Worm (Caenorhabditis elegans): Measurements from ENCODE around the gene Y9C9A.16.

Gene Y9C9A.16

DNA sequence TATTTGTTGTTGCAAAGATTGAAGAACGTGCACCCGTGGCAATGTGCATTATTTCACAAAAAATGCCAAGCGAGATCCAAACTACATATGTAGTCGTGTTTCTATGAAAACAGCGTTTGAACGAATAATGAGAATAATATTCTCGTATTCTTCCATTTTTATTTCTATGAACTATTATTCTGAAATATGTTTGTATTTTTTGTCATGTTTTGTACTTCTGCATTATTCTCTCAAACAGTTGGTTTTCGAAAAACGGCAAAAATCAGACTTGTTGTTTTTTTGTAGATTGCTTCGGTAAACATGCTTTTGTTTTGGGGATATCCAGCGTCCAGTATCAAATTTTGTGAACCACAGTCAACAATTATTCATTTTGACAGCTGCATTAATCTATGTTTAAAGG lies 10.3 kb upstream of the Y9C9A.16 start, which contains the start of gene clec-177:
clec-177 (plus strand) TSS at position 301 of the 400 bp plus-strand sequence.
- TF ChIP-seq him-1 (tag; optimal IDR thresholded peaks at IDR 0.05), result no peak
- TF ChIP-seq W03F9.2 (tag; optimal IDR thresholded peaks at IDR 0.05), result no peak
- no peak for TF ChIP-seq dao-5 (tag; optimal IDR thresholded peaks at IDR 0.05)

ce11 chrIV:4983746-4984145 lies 7.8 kb upstream of the Y9C9A.16 start, which contains the start of gene clec-176:
clec-176 (plus strand) TSS chrIV:4984046.
- TF ChIP-seq W03F9.2 (tag; optimal IDR thresholded peaks at IDR 0.05) (no peak), dao-5 (tag; optimal IDR thresholded peaks at IDR 0.05) (no peak), him-1 (tag; optimal IDR thresholded peaks at IDR 0.05) (no peak)

- no peak for TF ChIP-seq him-1 (tag; optimal IDR thresholded peaks at IDR 0.05)
- no peak for TF ChIP-seq dao-5 (tag; optimal IDR thresholded peaks at IDR 0.05)
- no peak for TF ChIP-seq W03F9.2 (tag; optimal IDR thresholded peaks at IDR 0.05)
Observed at ce11 chrIV:4982477-4982876, 6.6 kb upstream of the Y9C9A.16 start, which contains the start of gene E03H12.4. E03H12.4 (plus strand) TSS chrIV:4982596.

ce11 chrIV:4981027-4981426 lies 5.1 kb upstream of the Y9C9A.16 start, which contains the start of gene srz-24:
srz-24 (minus strand) TSS chrIV:4981127.
- TF ChIP-seq W03F9.2 (tag; optimal IDR thresholded peaks at IDR 0.05) (no peak), dao-5 (tag; optimal IDR thresholded peaks at IDR 0.05) (no peak), him-1 (tag; optimal IDR thresholded peaks at IDR 0.05) (no peak)

- no peak for TF ChIP-seq dao-5 (tag; optimal IDR thresholded peaks at IDR 0.05)
- no peak for TF ChIP-seq him-1 (tag; optimal IDR thresholded peaks at IDR 0.05)
- TF ChIP-seq W03F9.2 (tag; optimal IDR thresholded peaks at IDR 0.05), result no peak
Observed at ce11 chrIV:4977176-4977693, 1.3 kb upstream of the Y9C9A.16 start, which contains the start of gene E03H12.5. E03H12.5 (plus strand) TSS chrIV:4977226.

DNA sequence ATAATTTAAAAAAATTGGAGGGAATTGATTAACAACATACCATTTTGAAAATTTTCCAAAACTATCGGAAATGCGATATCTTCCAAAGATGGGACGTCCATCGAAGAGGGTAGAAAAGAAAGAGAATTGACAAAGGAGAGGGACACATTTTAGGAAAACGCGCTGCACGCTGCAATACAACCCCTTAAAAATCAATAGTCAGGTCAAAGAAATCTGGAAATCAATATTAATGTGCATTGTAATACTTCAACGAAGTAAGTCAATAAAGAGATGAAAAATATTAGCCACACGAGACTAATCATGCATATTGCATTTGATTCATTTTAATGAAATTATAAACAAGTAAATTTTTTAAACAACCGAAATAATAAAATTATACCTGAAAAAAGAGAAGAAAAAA lies 6.5 kb downstream of the Y9C9A.16 start, which contains the start of gene Y9C9A.13:
Y9C9A.13 (minus strand) TSS at position 101 of the 400 bp plus-strand sequence.
- TF ChIP-seq dao-5 (tag; optimal IDR thresholded peaks at IDR 0.05) (no peak), him-1 (tag; optimal IDR thresholded peaks at IDR 0.05) (no peak), W03F9.2 (tag; optimal IDR thresholded peaks at IDR 0.05) (no peak)

DNA sequence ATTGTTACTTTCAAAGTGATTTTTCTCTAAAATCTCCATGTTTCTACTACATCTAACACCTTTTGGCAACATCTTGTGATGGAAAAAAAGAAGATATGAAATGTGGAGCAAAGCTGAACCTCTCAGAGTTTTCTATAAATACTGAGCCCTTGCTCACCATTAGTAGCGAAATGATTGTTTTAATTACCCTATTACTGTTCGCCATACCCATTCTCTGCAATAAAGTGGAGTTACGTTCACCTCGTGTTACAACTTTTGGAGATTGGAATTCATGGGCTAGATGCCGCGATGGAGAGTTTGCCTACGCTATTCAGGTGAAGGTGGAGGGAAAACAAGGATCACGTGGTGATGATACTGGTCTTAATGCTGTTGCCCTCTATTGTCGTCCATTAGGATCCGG lies 12.1 kb downstream of the Y9C9A.16 start, which contains the start of gene txt-3:
txt-3 (plus strand) TSS at position 125 of the 400 bp plus-strand sequence.
- TF ChIP-seq dao-5 (tag; optimal IDR thresholded peaks at IDR 0.05) (no peak), him-1 (tag; optimal IDR thresholded peaks at IDR 0.05) (no peak), W03F9.2 (tag; optimal IDR thresholded peaks at IDR 0.05) (no peak)

DNA sequence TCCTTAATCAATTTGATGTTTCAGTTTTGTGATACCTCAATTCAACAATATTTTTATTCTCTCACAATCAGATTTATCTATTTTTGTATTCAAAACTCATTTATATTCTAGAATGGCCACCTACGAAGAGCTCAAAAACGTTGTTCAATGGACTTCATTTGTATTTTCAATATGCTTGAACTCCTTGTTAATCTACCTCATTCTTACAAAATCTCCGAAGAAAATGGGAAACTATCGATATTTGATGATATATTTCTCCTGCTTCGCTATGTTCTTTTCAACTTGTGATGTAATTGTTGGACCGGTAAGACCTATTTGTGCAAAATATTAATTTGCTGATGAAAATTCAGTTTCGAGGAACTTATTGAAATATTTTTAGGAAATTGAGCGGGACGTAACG lies 15.3 kb downstream of the Y9C9A.16 start, which contains the start of gene str-164:
str-164 (plus strand) TSS at position 113 of the 400 bp plus-strand sequence.
- TF ChIP-seq dao-5 (tag; optimal IDR thresholded peaks at IDR 0.05), result no peak
- no peak for TF ChIP-seq him-1 (tag; optimal IDR thresholded peaks at IDR 0.05)
- TF ChIP-seq W03F9.2 (tag; optimal IDR thresholded peaks at IDR 0.05), result no peak

DNA sequence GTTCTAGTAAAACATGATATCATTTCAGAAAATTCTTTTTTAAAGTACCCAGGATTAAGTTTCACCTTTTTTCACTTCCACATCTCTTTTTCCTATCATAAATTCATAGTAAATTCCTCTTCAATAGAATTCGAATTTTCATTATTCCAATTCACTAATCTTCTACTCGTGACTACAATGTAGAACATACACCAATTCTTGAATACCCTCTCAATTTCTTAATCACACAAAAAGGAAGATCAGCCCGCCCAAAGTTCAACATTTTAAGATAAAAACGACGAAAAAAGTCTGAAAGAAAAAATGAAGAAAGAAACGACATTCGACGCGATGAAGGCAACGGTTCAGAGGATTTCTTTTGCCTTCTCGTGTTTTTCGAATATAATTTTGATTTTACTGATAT lies 22.0 kb downstream of the Y9C9A.16 start, which contains the start of gene str-163:
str-163 (plus strand) TSS at position 301 of the 400 bp plus-strand sequence.
- no peak for TF ChIP-seq W03F9.2 (tag; optimal IDR thresholded peaks at IDR 0.05)
- TF ChIP-seq dao-5 (tag; optimal IDR thresholded peaks at IDR 0.05), result no peak
- TF ChIP-seq him-1 (tag; optimal IDR thresholded peaks at IDR 0.05), result no peak

DNA sequence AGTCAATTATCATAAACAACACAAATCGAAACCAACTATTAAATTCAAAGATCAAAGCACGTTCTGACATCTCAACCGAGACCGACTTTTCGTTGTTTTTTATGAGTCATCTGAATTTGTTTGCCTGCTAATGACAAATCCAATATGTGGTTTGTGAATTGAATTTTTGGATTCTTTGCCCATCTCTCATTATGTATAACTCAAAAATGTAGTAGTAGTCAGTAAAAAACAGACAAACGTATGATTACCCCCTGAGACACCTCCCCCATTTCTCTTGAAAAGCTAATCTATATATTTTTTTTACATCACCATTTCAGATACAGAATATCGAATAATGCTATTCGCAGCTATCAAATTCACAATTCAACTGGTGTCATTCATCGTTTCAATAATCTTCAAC lies 30.2 kb downstream of the Y9C9A.16 start, which contains the start of gene str-169:
str-169 (plus strand) TSS at position 301 of the 400 bp plus-strand sequence.
- TF ChIP-seq dao-5 (tag; optimal IDR thresholded peaks at IDR 0.05) (no peak), W03F9.2 (tag; optimal IDR thresholded peaks at IDR 0.05) (no peak), him-1 (tag; optimal IDR thresholded peaks at IDR 0.05) (no peak)

DNA sequence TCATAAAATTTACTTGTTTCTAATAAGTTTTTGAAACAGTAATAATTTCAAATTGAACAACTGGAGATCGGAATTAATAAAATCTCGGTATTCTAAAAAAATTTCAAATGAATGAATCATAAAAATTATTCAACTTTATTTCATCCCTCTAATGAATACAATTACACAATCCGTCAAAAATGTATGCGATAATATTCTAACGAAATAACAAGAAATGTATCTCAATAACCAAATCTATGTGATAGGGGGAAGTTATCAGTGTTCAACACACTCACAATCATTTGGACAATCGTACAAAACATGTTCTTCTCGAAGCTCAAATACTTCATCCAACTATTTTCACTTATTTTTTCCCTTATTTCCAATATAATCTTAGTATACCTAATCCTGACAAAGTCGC lies 34.2 kb downstream of the Y9C9A.16 start, which contains the start of gene Y9C9A.5:
Y9C9A.5 (plus strand) TSS at position 301 of the 400 bp plus-strand sequence.
- TF ChIP-seq dao-5 (tag; optimal IDR thresholded peaks at IDR 0.05), result no peak
- no peak for TF ChIP-seq him-1 (tag; optimal IDR thresholded peaks at IDR 0.05)
- TF ChIP-seq W03F9.2 (tag; optimal IDR thresholded peaks at IDR 0.05), result no peak

DNA sequence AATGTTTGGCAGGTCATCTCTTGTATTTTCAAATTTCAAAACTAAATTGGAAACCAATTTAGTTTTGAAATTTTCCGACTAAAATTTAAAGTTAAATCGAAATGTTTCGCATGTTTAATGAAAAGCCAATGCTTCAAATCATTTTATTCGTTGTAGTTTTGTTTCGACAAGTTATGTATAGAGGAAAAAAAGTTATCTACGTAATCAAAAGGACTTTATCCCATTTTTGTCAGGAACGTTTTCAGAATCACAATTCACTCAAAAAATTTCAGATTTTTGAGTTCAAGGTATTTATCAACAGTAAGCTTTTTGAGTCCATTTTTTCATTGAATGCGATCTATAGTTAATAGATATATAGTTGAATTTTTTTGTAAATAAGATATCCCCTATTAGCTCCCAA lies 37.3 kb downstream of the Y9C9A.16 start, which contains the start of gene str-168:
str-168 (plus strand) TSS at position 301 of the 400 bp plus-strand sequence.
- TF ChIP-seq dao-5 (tag; optimal IDR thresholded peaks at IDR 0.05) (no peak), W03F9.2 (tag; optimal IDR thresholded peaks at IDR 0.05) (no peak), him-1 (tag; optimal IDR thresholded peaks at IDR 0.05) (no peak)

DNA sequence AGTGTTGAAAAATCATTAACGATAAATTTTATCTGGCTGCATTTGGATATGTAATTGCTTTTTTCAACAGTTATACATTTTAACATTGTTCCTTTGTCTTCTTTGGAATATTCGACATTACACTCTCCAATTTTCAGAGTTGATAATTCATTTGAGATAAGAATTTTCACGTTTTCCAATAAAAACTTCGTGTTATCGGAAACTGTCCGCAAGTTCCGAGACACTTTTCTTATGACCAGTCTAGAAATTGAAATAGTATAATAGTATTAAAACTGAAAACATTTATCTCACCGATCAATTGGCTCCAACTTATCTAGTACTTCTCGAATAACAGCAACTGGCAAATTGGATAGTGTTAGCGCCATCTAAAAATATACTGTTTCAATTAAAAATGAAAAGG lies 38.3 kb downstream of the Y9C9A.16 start, which contains the start of gene fbxa-86:
fbxa-86 (minus strand) TSS at position 367 of the 400 bp plus-strand sequence.
- TF ChIP-seq him-1 (tag; optimal IDR thresholded peaks at IDR 0.05) (no peak), dao-5 (tag; optimal IDR thresholded peaks at IDR 0.05) (no peak), W03F9.2 (tag; optimal IDR thresholded peaks at IDR 0.05) (no peak)

DNA sequence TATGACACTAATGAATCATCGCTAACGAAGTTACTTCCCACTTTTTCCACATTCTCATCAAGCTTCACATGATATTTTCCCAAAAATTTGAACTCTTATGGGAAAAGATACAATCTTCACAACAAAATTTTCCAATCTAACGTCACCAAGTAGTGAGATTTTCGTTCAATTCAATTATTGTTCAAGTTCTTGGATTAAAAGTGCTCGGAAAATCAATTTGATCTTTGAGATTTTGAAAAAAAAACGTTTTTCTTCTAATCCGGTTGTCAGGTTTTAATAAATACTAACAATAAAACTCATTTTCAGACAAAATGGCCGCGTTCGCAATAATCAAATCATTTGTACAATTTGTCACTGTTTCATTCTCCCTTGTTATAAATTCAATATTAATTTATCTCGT lies 41.8 kb downstream of the Y9C9A.16 start, which contains the start of gene str-153:
str-153 (plus strand) TSS at position 301 of the 400 bp plus-strand sequence.
- TF ChIP-seq W03F9.2 (tag; optimal IDR thresholded peaks at IDR 0.05) (no peak), him-1 (tag; optimal IDR thresholded peaks at IDR 0.05) (no peak), dao-5 (tag; optimal IDR thresholded peaks at IDR 0.05) (no peak)

All from whole organism, L4/young adult.